Worm (Caenorhabditis elegans) whole organism, dauer: ENCODE measurements around the gene C48B4.13.

Source experiments
- unc-62 ChIP-seq: sonication (generic microtip); optimal IDR thresholded peaks from 2 replicates; lab custom pipeline; 2017; ENCODE audit warnings: missing biosample characterization, missing genetic modification reagents, missing genetic modification characterization

The C48B4.13 gene

ce11 chrIII:9568451-9568850 lies at the start of gene C48B4.13:
C48B4.13 (plus strand) TSS chrIII:9568751.
- TF ChIP-seq unc-62 (GFP tag; lab: Kevin White, UChicago): no peak

- TF ChIP-seq unc-62 (GFP tag; lab: Kevin White, UChicago): no peak
Observed at ce11 chrIII:9521410-9522090, 47.0 kb upstream of the C48B4.13 start, which contains the start of the genes clu-1 and prp-40. clu-1 (minus strand) TSS chrIII:9521460. prp-40 (plus strand) TSS chrIII:9522075.

ce11 chrIII:9523581-9523980 lies 45.0 kb upstream of the C48B4.13 start, which contains the start of gene mrps-23:
mrps-23 (minus strand) TSS chrIII:9523672.
- no peak for TF ChIP-seq unc-62 (GFP tag; lab: Kevin White, UChicago)

ce11 chrIII:9525252-9525651 lies 43.3 kb upstream of the C48B4.13 start, which contains the start of gene trpp-3:
trpp-3 (plus strand) TSS chrIII:9525552.
- TF ChIP-seq unc-62 (GFP tag; lab: Kevin White, UChicago): no peak

- no peak for TF ChIP-seq unc-62 (GFP tag; lab: Kevin White, UChicago)
Observed at ce11 chrIII:9526851-9527250, 41.7 kb upstream of the C48B4.13 start, which contains the start of gene ZK1098.6. ZK1098.6 (plus strand) TSS chrIII:9527151.

ce11 chrIII:9528824-9529223 lies 39.7 kb upstream of the C48B4.13 start, which contains the start of gene ZK1098.2:
ZK1098.2 (plus strand) TSS chrIII:9529159.
- no peak for TF ChIP-seq unc-62 (GFP tag; lab: Kevin White, UChicago)

ce11 chrIII:9538655-9539155 lies 29.8 kb upstream of the C48B4.13 start, which contains the start of gene ZK1098.3:
ZK1098.3 (minus strand) TSS chrIII:9538705.
- no peak for TF ChIP-seq unc-62 (GFP tag; lab: Kevin White, UChicago)

ce11 chrIII:9542280-9542679 lies 26.3 kb upstream of the C48B4.13 start, which contains the start of gene mut-7:
mut-7 (minus strand) TSS chrIII:9542380.
- TF ChIP-seq unc-62 (GFP tag; lab: Kevin White, UChicago): no peak

- no peak for TF ChIP-seq unc-62 (GFP tag; lab: Kevin White, UChicago)
Observed at ce11 chrIII:9542816-9543215, 25.7 kb upstream of the C48B4.13 start, which contains the start of gene eif-2Balpha. eif-2Balpha (plus strand) TSS chrIII:9543119.

- TF ChIP-seq unc-62 (GFP tag; lab: Kevin White, UChicago): no peak
Observed at ce11 chrIII:9544125-9544524, 24.4 kb upstream of the C48B4.13 start, which contains the start of gene ZK1098.9. ZK1098.9 (plus strand) TSS chrIII:9544425.

ce11 chrIII:9544820-9545219 lies 23.7 kb upstream of the C48B4.13 start, which contains the start of gene ZK1098.12:
ZK1098.12 (plus strand) TSS chrIII:9545120.
- no peak for TF ChIP-seq unc-62 (GFP tag; lab: Kevin White, UChicago)

ce11 chrIII:9546016-9546659 lies 22.4 kb upstream of the C48B4.13 start, which contains the start of gene unc-16:
unc-16 (plus strand) TSS chrIII:9546258.
- TF ChIP-seq unc-62 (GFP tag; lab: Kevin White, UChicago): no peak

ce11 chrIII:9556300-9556699 lies 12.3 kb upstream of the C48B4.13 start, which contains the start of gene ZK1098.11:
ZK1098.11 (plus strand) TSS chrIII:9556600.
- TF ChIP-seq unc-62 (GFP tag; lab: Kevin White, UChicago): no peak

ce11 chrIII:9558463-9558862 lies 10.1 kb upstream of the C48B4.13 start, which contains the start of gene C48B4.6:
C48B4.6 (minus strand) TSS chrIII:9558563.
- TF ChIP-seq unc-62 (GFP tag; lab: Kevin White, UChicago): no peak

ce11 chrIII:9559381-9559881 lies 9.1 kb upstream of the C48B4.13 start, which contains the start of gene C48B4.7:
C48B4.7 (minus strand) TSS chrIII:9559431.
- TF ChIP-seq unc-62 (GFP tag; lab: Kevin White, UChicago): no peak
